Worm (Caenorhabditis elegans) whole organism, L2 larva: Measurements from ENCODE around the gene cpna-4.

Experiments
- C34F6.9 ChIP-seq: fragments of 150-350 bp; optimal IDR thresholded peaks from 2 replicates; lab custom pipeline; 2014; ENCODE audit warnings: missing biosample characterization, missing genetic modification characterization
- F13H6.1 ChIP-seq: sonication (generic microtip); optimal IDR thresholded peaks from 2 replicates; lab custom pipeline; 2016; ENCODE audit warnings: missing genetic modification characterization, missing compliant biosample characterization
- R02D3.7 ChIP-seq: fragments of 150-350 bp; optimal IDR thresholded peaks from 2 replicates; lab custom pipeline; 2014; ENCODE audit warnings: missing biosample characterization, missing genetic modification characterization
- Y55F3AM.14 ChIP-seq: fragments of 200-800 bp; sonication (Bioruptor generic); optimal IDR thresholded peaks from 2 replicates; lab custom pipeline; 2018; ENCODE audit warnings: mild to moderate bottlenecking, missing genetic modification characterization, missing compliant biosample characterization
- ZK546.5 ChIP-seq: sonication (generic microtip); optimal IDR thresholded peaks from 2 replicates; lab custom pipeline; 2017; ENCODE audit warnings: missing biosample characterization, missing genetic modification characterization
- alr-1 ChIP-seq: fragments of 150-350 bp; optimal IDR thresholded peaks from 2 replicates; lab custom pipeline; 2014; ENCODE audit warnings: missing biosample characterization, missing genetic modification characterization
- aly-2 ChIP-seq: fragments of 150-350 bp; optimal IDR thresholded peaks from 2 replicates; lab custom pipeline; 2014; ENCODE audit warnings: missing biosample characterization, missing genetic modification characterization
- ceh-16 ChIP-seq: fragments of 150-350 bp; optimal IDR thresholded peaks from 2 replicates; lab custom pipeline; 2014; ENCODE audit warnings: missing biosample characterization, missing genetic modification characterization
- ceh-82 ChIP-seq: fragments of 150-350 bp; optimal IDR thresholded peaks from 2 replicates; lab custom pipeline; 2014; ENCODE audit warnings: missing biosample characterization, missing genetic modification characterization
- crh-2 ChIP-seq: sonication (generic microtip); optimal IDR thresholded peaks from 2 replicates; lab custom pipeline; 2017; ENCODE audit warnings: missing biosample characterization, missing genetic modification characterization
- dmd-4 ChIP-seq: sonication (generic microtip); optimal IDR thresholded peaks from 2 replicates; lab custom pipeline; 2017; ENCODE audit warnings: missing biosample characterization, missing genetic modification characterization
- egl-27 ChIP-seq: sonication (generic microtip); optimal IDR thresholded peaks from 3 replicates; lab custom pipeline; 2017; ENCODE audit warnings: missing biosample characterization, missing genetic modification reagents, missing genetic modification characterization
- elt-1 ChIP-seq: fragments of 150-350 bp; optimal IDR thresholded peaks from 2 replicates; lab custom pipeline; 2014; ENCODE audit warnings: missing biosample characterization, missing genetic modification characterization
- lin-11 ChIP-seq: fragments of 150-350 bp; sonication (generic microtip); optimal IDR thresholded peaks from 2 replicates; lab custom pipeline; 2014; ENCODE audit warnings: missing biosample characterization, missing genetic modification characterization, inconsistent platforms, mixed read lengths
- lsy-2 ChIP-seq, 2 experiments: fragments of 150-350 bp in 1 of 2; sonication (generic microtip) in 1 of 2; optimal IDR thresholded peaks; 2 replicates each; lab custom pipeline; 2014 to 2017; ENCODE audit warnings: missing biosample characterization in 2 of 2, missing genetic modification characterization in 2 of 2
- mbf-1 ChIP-seq: sonication (generic microtip); optimal IDR thresholded peaks from 2 replicates; lab custom pipeline; 2017; ENCODE audit warnings: missing biosample characterization, missing genetic modification characterization
- nhr-10 ChIP-seq: sonication (generic microtip); optimal IDR thresholded peaks from 2 replicates; lab custom pipeline; 2017; ENCODE audit warnings: missing biosample characterization, missing genetic modification characterization
- nhr-11 ChIP-seq: fragments of 150-350 bp; optimal IDR thresholded peaks from 2 replicates; lab custom pipeline; 2014; ENCODE audit warnings: missing biosample characterization, missing genetic modification characterization
- nhr-12 ChIP-seq: fragments of 150-350 bp; optimal IDR thresholded peaks from 2 replicates; lab custom pipeline; 2014; ENCODE audit warnings: missing biosample characterization, missing genetic modification characterization
- nhr-129 ChIP-seq: fragments of 150-350 bp; optimal IDR thresholded peaks from 2 replicates; lab custom pipeline; 2014; ENCODE audit warnings: missing biosample characterization, missing genetic modification characterization
- nhr-23 ChIP-seq: fragments of 150-350 bp; optimal IDR thresholded peaks from 2 replicates; lab custom pipeline; 2014; ENCODE audit warnings: missing biosample characterization, missing genetic modification reagents, missing genetic modification characterization
- nhr-237 ChIP-seq: fragments of 150-350 bp; optimal IDR thresholded peaks from 2 replicates; lab custom pipeline; 2014; ENCODE audit warnings: missing biosample characterization, missing genetic modification characterization
- nhr-6 ChIP-seq: fragments of 150-350 bp; optimal IDR thresholded peaks from 2 replicates; lab custom pipeline; 2014; ENCODE audit warnings: missing biosample characterization, missing genetic modification characterization
- skn-1 ChIP-seq: sonication (generic microtip); optimal IDR thresholded peaks from 2 replicates; lab custom pipeline; 2017; ENCODE audit warnings: missing biosample characterization, missing genetic modification characterization
- sma-3 ChIP-seq: sonication (generic microtip); optimal IDR thresholded peaks from 2 replicates; lab custom pipeline; 2016; ENCODE audit warnings: missing genetic modification reagents, missing genetic modification characterization, missing compliant biosample characterization
- sma-9 ChIP-seq, 2 experiments: fragments of 150-350 bp in 1 of 2; sonication (generic microtip) in 1 of 2; optimal IDR thresholded peaks; 2 replicates each; lab custom pipeline; 2014 to 2016; ENCODE audit warnings: missing genetic modification characterization in 2 of 2, mild to moderate bottlenecking in 1 of 2, missing biosample characterization in 1 of 2, missing compliant biosample characterization in 1 of 2, missing genetic modification reagents in 1 of 2, moderate library complexity in 1 of 2
- snpc-4 ChIP-seq: fragments of 150-350 bp; optimal IDR thresholded peaks from 2 replicates; lab custom pipeline; 2014; ENCODE audit warnings: missing biosample characterization, missing genetic modification characterization
- unc-39 ChIP-seq: fragments of 150-350 bp; optimal IDR thresholded peaks from 2 replicates; lab custom pipeline; 2014; ENCODE audit warnings: missing biosample characterization, missing genetic modification characterization
- unc-55 ChIP-seq: fragments of 150-350 bp; sonication (generic microtip); optimal IDR thresholded peaks from 3 replicates; lab custom pipeline; 2014; ENCODE audit warnings: missing biosample characterization, missing genetic modification reagents, missing genetic modification characterization
- zag-1 ChIP-seq: fragments of 150-350 bp; optimal IDR thresholded peaks from 2 replicates; lab custom pipeline; 2014; ENCODE audit warnings: missing biosample characterization, missing genetic modification characterization
- ztf-1 ChIP-seq: fragments of 200-800 bp; sonication (Bioruptor generic); conservative IDR thresholded peaks from 2 replicates; pipeline ENCODE4 v1.3.6; 2022; ENCODE audit warnings: missing genetic modification characterization, missing compliant biosample characterization
- ztf-11 ChIP-seq: sonication (generic microtip); optimal IDR thresholded peaks from 2 replicates; lab custom pipeline; 2017; ENCODE audit warnings: missing biosample characterization, missing genetic modification characterization

The cpna-4 gene

ce11 chrIV:15398643-15399042, 37.3 kb downstream of the cpna-4 start (continued):
- TF ChIP-seq nhr-237 (tag; lab: Kevin White, UChicago) (no peak), crh-2 (tag; lab: Kevin White, UChicago) (peak; percentile 33), nhr-129 (tag; lab: Kevin White, UChicago) (no peak), ZK546.5 (no peak), lsy-2 (tag; optimal IDR thresholded peaks at IDR 0.05; lab: Kevin White, UChicago) (peak in 1 of 2 experiments; percentile 42), nhr-12 (tag; lab: Kevin White, UChicago) (no peak), nhr-11 (tag; lab: Kevin White, UChicago) (no peak), ztf-11 (tag; lab: Kevin White, UChicago) (no peak)

DNA sequence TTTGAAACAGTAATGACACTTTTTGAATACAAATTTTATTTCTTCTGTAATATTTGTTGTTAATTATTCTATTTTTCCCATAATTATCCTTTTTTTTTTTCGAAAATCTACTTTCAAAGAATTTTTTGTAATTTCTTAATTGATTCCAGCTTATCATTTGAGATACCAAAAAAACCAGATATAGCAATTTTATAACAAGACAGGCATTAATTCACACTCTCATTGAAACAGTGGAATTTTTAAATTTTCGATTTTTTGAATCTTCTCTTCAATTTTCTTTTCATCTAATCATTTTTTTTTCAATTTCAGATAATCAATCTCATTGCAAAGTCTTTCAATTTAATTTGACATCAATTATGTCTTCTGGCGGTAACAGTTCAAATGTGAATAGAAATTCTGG, 38.6 kb downstream of the cpna-4 start, which contains the start of gene nhr-5:
nhr-5 (plus strand) TSS at position 301 of the 400 bp plus-strand sequence.
- TF ChIP-seq nhr-10 (no peak), alr-1 (tag; lab: Kevin White, UChicago) (no peak), skn-1 (tag; lab: Kevin White, UChicago) (no peak), lin-11 (tag; lab: Kevin White, UChicago) (no peak), R02D3.7 (no peak), dmd-4 (tag; lab: Kevin White, UChicago) (no peak), unc-39 (no peak), elt-1 (tag; lab: Kevin White, UChicago) (no peak), C34F6.9 (no peak), ztf-11 (tag; lab: Kevin White, UChicago) (no peak), snpc-4 (tag; lab: Kevin White, UChicago) (no peak), nhr-6 (tag; lab: Kevin White, UChicago) (no peak), ceh-82 (no peak), F13H6.1 (no peak), zag-1 (tag; lab: Kevin White, UChicago) (no peak), ztf-1 (no peak), egl-27 (tag; lab: Kevin White, UChicago) (no peak), nhr-23 (tag; lab: Kevin White, UChicago) (no peak), aly-2 (tag; lab: Kevin White, UChicago) (no peak)

ce11 chrIV:15402565-15402964, 41.2 kb downstream of the cpna-4 start:
- TF ChIP-seq sma-9 (GFP tag; optimal IDR thresholded peaks at IDR 0.05; lab: Kevin White, UChicago) (no peak), sma-9 (tag; optimal IDR thresholded peaks at IDR 0.05; lab: Kevin White, UChicago) (no peak), unc-39 (no peak), mbf-1 (tag; lab: Kevin White, UChicago) (no peak), ztf-1 (no peak), skn-1 (tag; lab: Kevin White, UChicago) (no peak), sma-3 (GFP tag; lab: Kevin White, UChicago) (no peak), ceh-16 (tag; lab: Kevin White, UChicago) (no peak), crh-2 (tag; lab: Kevin White, UChicago) (no peak), Y55F3AM.14 (no peak), lin-11 (tag; lab: Kevin White, UChicago) (no peak), alr-1 (tag; lab: Kevin White, UChicago) (no peak), unc-55 (no peak)
